Worm (Caenorhabditis elegans) whole organism, L3 larva: ENCODE data around the gene srsx-34.
A peak's percentile ranks its signal among the peaks of the same experiment; 100 is the strongest.

ENCODE experiments used
- R02D3.7 ChIP-seq: fragments of 150-350 bp; optimal IDR thresholded peaks from 2 replicates; lab custom pipeline; 2014; ENCODE audit warnings: missing biosample characterization, missing genetic modification characterization
- ama-1 ChIP-seq: fragments of 150-350 bp; optimal IDR thresholded peaks from 2 replicates; lab custom pipeline; 2018
- ceh-82 ChIP-seq: fragments of 150-350 bp; optimal IDR thresholded peaks from 2 replicates; lab custom pipeline; 2014; ENCODE audit warnings: missing biosample characterization, missing genetic modification characterization
- egl-27 ChIP-seq: sonication (generic microtip); optimal IDR thresholded peaks from 4 replicates; lab custom pipeline; 2017; ENCODE audit warnings: missing biosample characterization, missing genetic modification reagents, missing genetic modification characterization
- elt-2 ChIP-seq: sonication (generic microtip); optimal IDR thresholded peaks from 2 replicates; lab custom pipeline; 2016; ENCODE audit warnings: missing genetic modification reagents, mild to moderate bottlenecking, missing genetic modification characterization, missing compliant biosample characterization
- elt-3 ChIP-seq, 3 experiments: fragments of 150-350 bp in 1 of 3; sonication (generic microtip) in 2 of 3; optimal IDR thresholded peaks; 2 replicates in 2 of 3; 4 replicates in 1 of 3; lab custom pipeline; 2014 to 2017; ENCODE audit warnings: missing biosample characterization in 3 of 3, missing genetic modification characterization in 3 of 3
- mdl-1 ChIP-seq: fragments of 150-350 bp; optimal IDR thresholded peaks from 2 replicates; lab custom pipeline; 2014; ENCODE audit warnings: missing biosample characterization, missing genetic modification characterization
- nhr-12 ChIP-seq: fragments of 150-350 bp; optimal IDR thresholded peaks from 2 replicates; lab custom pipeline; 2014; ENCODE audit warnings: missing biosample characterization, missing genetic modification characterization
- nhr-25 ChIP-seq: sonication (generic microtip); optimal IDR thresholded peaks from 2 replicates; lab custom pipeline; 2017; ENCODE audit warnings: missing biosample characterization, missing genetic modification characterization

DNA sequence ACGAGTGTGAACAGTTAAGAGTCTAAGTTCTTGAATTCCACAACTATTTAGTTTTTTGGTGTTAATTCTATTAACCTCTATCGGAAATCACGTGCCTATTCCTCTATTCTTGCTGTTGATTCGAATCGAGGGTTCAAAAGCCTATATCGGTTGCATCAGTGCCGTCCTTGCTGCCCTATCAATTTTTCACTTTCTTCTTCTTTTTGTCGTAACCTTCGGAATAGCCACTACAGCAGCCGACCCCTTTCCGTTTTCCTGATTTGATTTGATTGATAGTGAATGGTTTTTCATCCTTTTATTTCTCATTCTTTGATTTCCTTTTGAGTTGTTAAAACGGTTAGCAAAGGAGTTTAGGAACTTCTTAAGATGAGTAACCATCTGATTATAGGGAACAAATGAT, 41.5 kb upstream of the srsx-34 start:
- TF ChIP-seq ama-1 (lab: Kevin White, UChicago) (no peak), egl-27 (tag; lab: Kevin White, UChicago) (no peak), elt-3 (tag; optimal IDR thresholded peaks at IDR 0.05; lab: Kevin White, UChicago) (peak in 2 of 3 experiments; percentile 21 to 33), ceh-82 (tag; lab: Kevin White, UChicago) (no peak), R02D3.7 (tag; lab: Kevin White, UChicago) (no peak), mdl-1 (no peak), nhr-12 (tag; lab: Kevin White, UChicago) (no peak), nhr-25 (tag; lab: Kevin White, UChicago) (peak; percentile 16), elt-2 (tag; lab: Kevin White, UChicago) (no peak)
